Fruit fly (Drosophila melanogaster) whole organism, embryonic: Measurements from ENCODE around the gene fend.

ENCODE experiments used
- Adf1 ChIP-seq: fragments of 200-800 bp; sonication (Bioruptor generic); IDR thresholded peaks from 2 replicates; pipeline ENCODE4 v1.3.6; 2022; ENCODE audit warnings: missing biosample characterization, missing genetic modification characterization
- BEAF-32 ChIP-seq: fragments of 200-800 bp; sonication (Bioruptor generic); optimal IDR thresholded peaks from 3 replicates; lab custom pipeline; 2017; ENCODE audit warnings: missing biosample characterization, missing genetic modification characterization, mild to moderate bottlenecking, moderate library complexity, missing genetic modification reagents
- CG11247 ChIP-seq: fragments of 200-800 bp; sonication (Bioruptor generic); IDR thresholded peaks from 2 replicates; pipeline ENCODE4 v1.3.6; 2022; ENCODE audit warnings: missing biosample characterization, missing genetic modification characterization
- CG11504 ChIP-seq: fragments of 200-800 bp; sonication (Bioruptor generic); optimal IDR thresholded peaks from 3 replicates; lab custom pipeline; 2019; ENCODE audit warnings: missing biosample characterization, mild to moderate bottlenecking, missing genetic modification characterization, moderate library complexity
- CG13424 ChIP-seq: fragments of 200-800 bp; sonication (Bioruptor generic); optimal IDR thresholded peaks from 2 replicates; lab custom pipeline; 2019; ENCODE audit warnings: missing biosample characterization, mild to moderate bottlenecking, missing genetic modification characterization, moderate library complexity
- CG13894 ChIP-seq: fragments of 200-800 bp; sonication (Bioruptor generic); optimal IDR thresholded peaks from 3 replicates; lab custom pipeline; 2018; ENCODE audit warnings: missing biosample characterization, mild to moderate bottlenecking, missing genetic modification characterization, moderate library complexity
- CG14441 ChIP-seq: fragments of 200-800 bp; sonication (Bioruptor generic); IDR thresholded peaks from 2 replicates; pipeline ENCODE4 v1.3.6; 2022; ENCODE audit warnings: missing biosample characterization, missing genetic modification characterization
- CG1529 ChIP-seq: fragments of 200-800 bp; sonication (Bioruptor generic); optimal IDR thresholded peaks from 3 replicates; lab custom pipeline; 2018; ENCODE audit warnings: missing biosample characterization, missing genetic modification characterization
- CG18619 ChIP-seq: fragments of 200-800 bp; sonication (Bioruptor generic); optimal IDR thresholded peaks from 3 replicates; lab custom pipeline; 2017; ENCODE audit warnings: missing biosample characterization, mild to moderate bottlenecking, missing genetic modification characterization
- CG2116 ChIP-seq: fragments of 200-800 bp; sonication (Bioruptor generic); optimal IDR thresholded peaks from 3 replicates; lab custom pipeline; 2018; ENCODE audit warnings: missing biosample characterization, mild to moderate bottlenecking, missing genetic modification characterization
- CG2875 ChIP-seq: fragments of 200-800 bp; sonication (Bioruptor generic); optimal IDR thresholded peaks from 2 replicates; lab custom pipeline; 2017; ENCODE audit warnings: missing biosample characterization, mild to moderate bottlenecking, missing genetic modification characterization, missing genetic modification reagents
- CG30431 ChIP-seq: fragments of 200-800 bp; sonication (Bioruptor generic); optimal IDR thresholded peaks from 2 replicates; lab custom pipeline; 2017; ENCODE audit warnings: missing biosample characterization, missing genetic modification characterization
- CG31365 ChIP-seq: fragments of 200-800 bp; sonication (Bioruptor generic); optimal IDR thresholded peaks from 2 replicates; lab custom pipeline; 2018; ENCODE audit warnings: missing biosample characterization, mild to moderate bottlenecking, missing genetic modification characterization
- CG4360 ChIP-seq: fragments of 200-800 bp; sonication (Bioruptor generic); IDR thresholded peaks from 2 replicates; pipeline ENCODE4 v1.3.6; 2022; ENCODE audit warnings: missing biosample characterization, missing genetic modification characterization
- CG5245 ChIP-seq: fragments of 200-800 bp; sonication (Bioruptor generic); optimal IDR thresholded peaks from 3 replicates; lab custom pipeline; 2016; ENCODE audit warnings: missing biosample characterization, missing genetic modification characterization
- CG7987 ChIP-seq: fragments of 200-800 bp; sonication (Bioruptor generic); optimal IDR thresholded peaks from 2 replicates; lab custom pipeline; 2018; ENCODE audit warnings: missing biosample characterization, mild to moderate bottlenecking, missing genetic modification characterization, moderate library complexity
- CG9876 ChIP-seq: fragments of 200-800 bp; sonication (Bioruptor generic); optimal IDR thresholded peaks from 2 replicates; lab custom pipeline; 2016; ENCODE audit warnings: missing biosample characterization, missing genetic modification characterization
- CrebB ChIP-seq: fragments of 200-800 bp; sonication (Bioruptor generic); optimal IDR thresholded peaks from 3 replicates; lab custom pipeline; 2018; ENCODE audit warnings: missing biosample characterization, mild to moderate bottlenecking, missing genetic modification characterization
- D19B ChIP-seq: fragments of 200-800 bp; sonication (Bioruptor generic); optimal IDR thresholded peaks from 2 replicates; lab custom pipeline; 2017; ENCODE audit warnings: missing biosample characterization, mild to moderate bottlenecking, missing genetic modification characterization
- Doc3 ChIP-seq: fragments of 200-800 bp; sonication (Bioruptor generic); IDR thresholded peaks from 3 replicates; pipeline ENCODE4 v1.3.6; 2022; ENCODE audit warnings: missing biosample characterization, missing genetic modification characterization; ENCODE audit not compliant: partially characterized antibody
- Ets97D ChIP-seq: fragments of 200-800 bp; sonication (Bioruptor generic); optimal IDR thresholded peaks from 3 replicates; lab custom pipeline; 2016; ENCODE audit warnings: missing biosample characterization, missing genetic modification characterization
- Fer2 ChIP-seq: fragments of 200-800 bp; sonication (Bioruptor generic); optimal IDR thresholded peaks from 2 replicates; lab custom pipeline; 2018; ENCODE audit warnings: missing biosample characterization, mild to moderate bottlenecking, missing genetic modification characterization, moderate library complexity
- HLH4C ChIP-seq: fragments of 200-800 bp; sonication (Bioruptor generic); IDR thresholded peaks from 3 replicates; pipeline ENCODE4 v1.3.6; 2022; ENCODE audit warnings: missing biosample characterization, missing genetic modification characterization; ENCODE audit not compliant: partially characterized antibody
- MTF-1 ChIP-seq: fragments of 200-800 bp; sonication (Bioruptor generic); optimal IDR thresholded peaks from 2 replicates; lab custom pipeline; 2018; ENCODE audit warnings: missing biosample characterization, mild to moderate bottlenecking, missing genetic modification characterization, borderline replicate concordance
- Med ChIP-seq: fragments of 200-800 bp; sonication (Bioruptor generic); peaks from one replicate; lab custom pipeline; 2016; ENCODE audit warnings: missing biosample characterization, missing genetic modification characterization, mild to moderate bottlenecking, inconsistent platforms, moderate library complexity
- Opbp ChIP-seq: fragments of 200-800 bp; sonication (Bioruptor generic); IDR thresholded peaks from 3 replicates; pipeline ENCODE4 v1.3.6; 2022; ENCODE audit warnings: missing biosample characterization, missing genetic modification characterization; ENCODE audit not compliant: partially characterized antibody
- Pdp1 ChIP-seq, 2 experiments: fragments of 200-800 bp; sonication (Bioruptor generic); optimal IDR thresholded peaks; 3 replicates each; lab custom pipeline; 2016; ENCODE audit warnings: missing biosample characterization in 2 of 2, missing genetic modification characterization in 2 of 2, mild to moderate bottlenecking in 1 of 2, moderate library complexity in 1 of 2
- Rfx ChIP-seq: fragments of 200-800 bp; sonication (Bioruptor generic); IDR thresholded peaks from 2 replicates; pipeline ENCODE4 v1.3.6; 2022; ENCODE audit warnings: missing biosample characterization, missing genetic modification characterization
- Six4 ChIP-seq: fragments of 200-800 bp; sonication (Bioruptor generic); optimal IDR thresholded peaks from 2 replicates; lab custom pipeline; 2016; ENCODE audit warnings: missing biosample characterization, missing genetic modification characterization
- Sry-δ ChIP-seq: fragments of 200-800 bp; sonication (Bioruptor generic); optimal IDR thresholded peaks from 2 replicates; lab custom pipeline; 2016; ENCODE audit warnings: missing biosample characterization, missing genetic modification characterization
- YL-1 ChIP-seq: fragments of 200-800 bp; sonication (Bioruptor generic); optimal IDR thresholded peaks from 3 replicates; lab custom pipeline; 2017; ENCODE audit warnings: missing biosample characterization, mild to moderate bottlenecking, missing genetic modification characterization
- ase ChIP-seq: fragments of 200-800 bp; sonication (Bioruptor generic); IDR thresholded peaks from 3 replicates; pipeline ENCODE4 v1.3.6; 2022; ENCODE audit warnings: missing biosample characterization, missing genetic modification characterization
- az2 ChIP-seq: fragments of 200-800 bp; sonication (Bioruptor generic); optimal IDR thresholded peaks from 3 replicates; lab custom pipeline; 2016; ENCODE audit warnings: missing biosample characterization, missing genetic modification characterization
- ci ChIP-seq: fragments of 200-800 bp; sonication (Bioruptor generic); IDR thresholded peaks from 3 replicates; pipeline ENCODE4 v1.3.6; 2022; ENCODE audit warnings: missing biosample characterization, missing genetic modification characterization
- dm ChIP-seq: fragments of 200-800 bp; sonication (Bioruptor generic); optimal IDR thresholded peaks from 3 replicates; lab custom pipeline; 2016; ENCODE audit warnings: missing biosample characterization, missing genetic modification characterization
- dysf ChIP-seq: fragments of 200-800 bp; sonication (Bioruptor generic); IDR thresholded peaks from 3 replicates; pipeline ENCODE4 v1.3.6; 2022; ENCODE audit warnings: missing biosample characterization, missing genetic modification characterization
- fu2 ChIP-seq: fragments of 200-800 bp; sonication (Bioruptor generic); optimal IDR thresholded peaks from 2 replicates; lab custom pipeline; 2016; ENCODE audit warnings: missing biosample characterization, missing genetic modification characterization
- insv ChIP-seq, 2 experiments: fragments of 200-800 bp; sonication (Bioruptor generic); optimal IDR thresholded peaks; 3 replicates each; lab custom pipeline; 2016 to 2018; ENCODE audit warnings: missing biosample characterization in 2 of 2, missing genetic modification characterization in 2 of 2
- lab ChIP-seq: fragments of 200-800 bp; sonication (Bioruptor generic); optimal IDR thresholded peaks from 3 replicates; lab custom pipeline; 2017; ENCODE audit warnings: missing biosample characterization, missing genetic modification characterization, mild to moderate bottlenecking, moderate library complexity, missing genetic modification reagents
- lilli ChIP-seq: fragments of 200-800 bp; sonication (Bioruptor generic); optimal IDR thresholded peaks from 3 replicates; lab custom pipeline; 2016; ENCODE audit warnings: missing biosample characterization, missing genetic modification characterization
- onecut ChIP-seq: fragments of 200-800 bp; sonication (Bioruptor generic); IDR thresholded peaks from 2 replicates; pipeline ENCODE4 v1.3.6; 2022; ENCODE audit warnings: missing biosample characterization, missing genetic modification characterization
- pita ChIP-seq: fragments of 200-800 bp; sonication (Bioruptor generic); optimal IDR thresholded peaks from 2 replicates; lab custom pipeline; 2017; ENCODE audit warnings: missing biosample characterization, mild to moderate bottlenecking, missing genetic modification characterization
- salm ChIP-seq: fragments of 200-800 bp; sonication (Bioruptor generic); optimal IDR thresholded peaks from 2 replicates; lab custom pipeline; 2018; ENCODE audit warnings: missing biosample characterization, mild to moderate bottlenecking, missing genetic modification characterization
- seq ChIP-seq: fragments of 200-800 bp; sonication (Bioruptor generic); IDR thresholded peaks from 2 replicates; pipeline ENCODE4 v1.3.6; 2022; ENCODE audit warnings: missing biosample characterization, missing genetic modification characterization
- slp2 ChIP-seq: fragments of 200-800 bp; sonication (Bioruptor generic); optimal IDR thresholded peaks from 2 replicates; lab custom pipeline; 2016; ENCODE audit warnings: missing biosample characterization, missing genetic modification characterization
- vnd ChIP-seq: fragments of 200-800 bp; sonication (Bioruptor generic); IDR thresholded peaks from 3 replicates; pipeline ENCODE4 v1.3.6; 2022; ENCODE audit warnings: missing biosample characterization, missing genetic modification characterization; ENCODE audit not compliant: partially characterized antibody
- wek ChIP-seq: fragments of 200-800 bp; sonication (Bioruptor generic); optimal IDR thresholded peaks from 3 replicates; lab custom pipeline; 2018; ENCODE audit warnings: missing biosample characterization, mild to moderate bottlenecking, missing genetic modification characterization, moderate library complexity
- zfh1 ChIP-seq: fragments of 200-800 bp; sonication (Bioruptor generic); IDR thresholded peaks from 3 replicates; pipeline ENCODE4 v1.3.6; 2022; ENCODE audit warnings: missing biosample characterization, missing genetic modification characterization

The fend gene

DNA sequence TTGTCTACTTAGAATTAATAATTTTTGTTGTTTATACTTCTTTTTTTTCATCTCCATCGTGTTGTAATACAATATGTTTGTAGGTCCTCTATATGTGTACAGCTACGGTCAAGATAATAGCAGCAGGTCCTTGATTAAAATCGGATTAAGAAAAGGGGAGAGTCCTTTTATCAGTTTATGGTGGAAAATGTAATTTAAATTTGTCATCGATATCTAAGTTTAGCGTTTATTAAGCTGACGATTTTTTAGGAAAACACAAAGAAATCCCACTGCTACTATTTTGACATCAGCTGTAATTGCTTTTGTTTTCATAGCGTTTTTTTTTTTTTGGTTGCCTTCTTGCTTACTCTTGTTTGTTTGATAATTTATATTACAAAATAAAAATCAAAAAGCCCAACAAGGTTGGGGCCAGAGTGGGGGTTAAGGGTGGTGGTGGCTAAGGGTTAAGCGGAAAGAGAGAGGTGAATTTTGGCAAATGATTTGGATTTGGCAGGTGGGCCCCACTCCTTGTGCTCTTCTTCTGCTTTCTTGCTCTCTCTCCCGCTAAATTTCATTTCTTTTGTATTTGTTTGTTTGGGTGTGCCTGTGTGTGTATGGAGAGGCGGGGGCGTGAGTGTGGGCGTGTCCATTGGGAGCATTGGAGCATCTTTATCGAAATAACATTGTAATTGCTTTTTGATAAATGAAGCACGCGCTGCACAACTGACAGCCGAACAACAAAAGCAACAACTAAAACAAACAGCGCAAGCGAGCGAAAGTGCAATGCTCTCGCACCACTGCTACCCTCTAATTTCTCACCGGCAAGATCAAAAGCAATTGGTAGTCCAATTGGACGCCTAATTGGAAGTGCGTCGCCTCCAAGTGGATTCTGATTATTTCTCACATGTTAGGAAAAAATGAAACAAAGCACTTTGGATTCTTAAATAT is 13.8 kb downstream of the fend start (continued):
- TF ChIP-seq Pdp1 (GFP tag; optimal IDR thresholded peaks at IDR 0.05; lab: Kevin White, UChicago) (peak; percentile 24 to 37), zfh1 (0 out of 3 replicates have a peak, but pooled peaks have one; percentile 6), D19B (GFP tag; lab: Kevin White, UChicago) (peak; percentile 81), lab (GFP tag; lab: Kevin White, UChicago) (peak; percentile 60), Sry-δ (GFP tag; lab: Kevin White, UChicago) (no peak), CG9876 (GFP tag; lab: Kevin White, UChicago) (no peak), CG1529 (GFP tag; lab: Kevin White, UChicago) (no peak), fu2 (GFP tag; lab: Kevin White, UChicago) (no peak), Adf1 (no peak), CG13894 (tag; lab: Kevin White, UChicago) (no peak), ase (GFP tag; lab: Robert Waterston, UW) (no peak), Six4 (GFP tag; lab: Kevin White, UChicago) (peak; percentile 32), CG30431 (no peak), CG2875 (GFP tag; lab: Kevin White, UChicago) (no peak), CrebB (tag; lab: Kevin White, UChicago) (no peak), vnd (GFP tag; lab: Robert Waterston, UW) (no peak), CG4360 (GFP tag; lab: Robert Waterston, UW) (no peak), az2 (peak; percentile 20), wek (GFP tag; lab: Kevin White, UChicago) (no peak), MTF-1 (no peak), dysf (peak; percentile 61; the same call in 2 of the 3 replicates), pita (GFP tag; lab: Kevin White, UChicago) (no peak), ci (peak; percentile 12; the same call in 1 of the 3 replicates), dm (GFP tag; lab: Kevin White, UChicago) (no peak), CG2116 (GFP tag; lab: Kevin White, UChicago) (peak; percentile 19), slp2 (GFP tag; lab: Kevin White, UChicago) (no peak), onecut (GFP tag; lab: Robert Waterston, UW) (no peak), Med (GFP tag; lab: Kevin White, UChicago) (peak; percentile 86), Rfx (GFP tag; lab: Robert Waterston, UW) (peak; percentile 34; the same call in 1 of the 2 replicates), CG7987 (no peak), CG18619 (GFP tag; lab: Kevin White, UChicago) (peak; percentile 5), YL-1 (GFP tag; lab: Kevin White, UChicago) (no peak), insv (GFP tag; optimal IDR thresholded peaks at IDR 0.05; lab: Kevin White, UChicago) (peak; percentile 54 to 94), salm (tag; lab: Kevin White, UChicago) (no peak), CG31365 (tag; lab: Kevin White, UChicago) (no peak), CG11247 (no peak), lilli (GFP tag; lab: Kevin White, UChicago) (peak; percentile 41), Doc3 (no peak), CG13424 (tag; lab: Kevin White, UChicago) (peak; percentile 50), seq (GFP tag; lab: Robert Waterston, UW) (no peak), Ets97D (no peak), CG14441 (GFP tag; lab: Robert Waterston, UW) (no peak), CG11504 (tag; lab: Kevin White, UChicago) (peak; percentile 70), BEAF-32 (GFP tag; lab: Kevin White, UChicago) (no peak), HLH4C (GFP tag; lab: Robert Waterston, UW) (no peak), CG5245 (no peak), Fer2 (tag; lab: Kevin White, UChicago) (no peak), Opbp (GFP tag; lab: Robert Waterston, UW) (no peak)
